Worm (Caenorhabditis elegans) whole organism, early embryonic: ENCODE data around the gene Y42H9AR.5.

Source experiments
- B0310.2 ChIP-seq: sonication (generic microtip); optimal IDR thresholded peaks from 2 replicates; lab custom pipeline; 2016; ENCODE audit warnings: mild to moderate bottlenecking, missing genetic modification characterization, missing compliant biosample characterization
- aly-1 ChIP-seq: sonication (generic microtip); optimal IDR thresholded peaks from 2 replicates; lab custom pipeline; 2016; ENCODE audit warnings: missing genetic modification characterization, missing compliant biosample characterization
- ama-1 ChIP-seq: fragments of 150-350 bp; optimal IDR thresholded peaks from 2 replicates; lab custom pipeline; 2014
- ceh-36 ChIP-seq: sonication (generic microtip); optimal IDR thresholded peaks from 2 replicates; lab custom pipeline; 2016; ENCODE audit warnings: missing genetic modification characterization, inconsistent platforms, missing compliant biosample characterization
- flt-1 ChIP-seq: fragments of 200-800 bp; sonication (Bioruptor generic); IDR thresholded peaks from 2 replicates; pipeline ENCODE4 v1.3.6; 2022; ENCODE audit warnings: missing genetic modification characterization, missing compliant biosample characterization
- hmbx-1 ChIP-seq: sonication (generic microtip); optimal IDR thresholded peaks from 2 replicates; lab custom pipeline; 2016; ENCODE audit warnings: mild to moderate bottlenecking, missing genetic modification characterization, missing compliant biosample characterization
- hmg-4 ChIP-seq: fragments of 200-800 bp; sonication (Bioruptor generic); optimal IDR thresholded peaks from 2 replicates; lab custom pipeline; 2018; ENCODE audit warnings: mild to moderate bottlenecking, missing genetic modification characterization, missing compliant biosample characterization
- pes-1 ChIP-seq: fragments of 200-800 bp; sonication (Bioruptor generic); IDR thresholded peaks from 2 replicates; pipeline ENCODE4 v1.3.6; 2022; ENCODE audit warnings: missing genetic modification reagents, missing genetic modification characterization, missing compliant biosample characterization
- sea-1 ChIP-seq: fragments of 200-800 bp; sonication (Bioruptor generic); conservative IDR thresholded peaks from 2 replicates; pipeline ENCODE4 v1.3.6; 2022; ENCODE audit warnings: missing genetic modification characterization, missing compliant biosample characterization
- tbx-37 ChIP-seq: fragments of 200-800 bp; sonication (Bioruptor generic); conservative IDR thresholded peaks from 2 replicates; pipeline ENCODE4 v1.3.6; 2022; ENCODE audit warnings: missing genetic modification reagents, missing genetic modification characterization, missing compliant biosample characterization
- tra-4 ChIP-seq: sonication (generic microtip); optimal IDR thresholded peaks from 2 replicates; lab custom pipeline; 2017; ENCODE audit warnings: missing genetic modification characterization, missing compliant biosample characterization

DNA sequence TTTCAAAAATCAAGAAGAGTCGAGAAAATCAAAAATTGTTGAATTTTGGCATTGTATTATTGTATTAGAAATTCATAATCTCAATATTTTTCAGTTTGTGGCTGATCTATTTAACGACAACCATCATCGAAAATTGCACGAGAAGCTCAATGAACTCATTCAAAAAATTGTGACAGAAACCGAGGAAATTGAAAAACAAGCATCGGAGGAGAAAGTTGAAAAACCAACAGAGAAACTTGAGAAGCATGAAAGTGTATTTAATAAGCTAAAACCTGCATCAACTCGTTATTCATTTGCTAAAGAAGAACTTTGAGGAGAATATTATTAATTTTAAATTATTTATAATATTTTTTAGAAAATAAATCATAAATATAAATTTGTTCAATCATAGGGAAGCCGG lies 24.6 kb downstream of the Y42H9AR.5 start, which contains the start of gene ceph-41:
- no peak for TF ChIP-seq flt-1
- no peak for TF ChIP-seq ama-1 (lab: Kevin White, UChicago)
- TF ChIP-seq tbx-37 = no peak
- no peak for TF ChIP-seq B0310.2
- TF ChIP-seq sea-1 = no peak
- no peak for TF ChIP-seq hmg-4 (GFP tag; lab: Kevin White, UChicago)
- TF ChIP-seq hmbx-1 (tag; lab: Kevin White, UChicago) = no peak
- TF ChIP-seq aly-1 (tag; lab: Kevin White, UChicago) = no peak
- TF ChIP-seq tra-4 (tag; lab: Kevin White, UChicago) = no peak
- no peak for TF ChIP-seq ceh-36 (tag; lab: Kevin White, UChicago)
- TF ChIP-seq pes-1 = no peak
